Worm (Caenorhabditis elegans): Measurements from ENCODE around the gene zig-5.

- TF ChIP-seq sdz-38 (tag; optimal IDR thresholded peaks at IDR 0.05) (no peak), B0261.1 (tag; optimal IDR thresholded peaks at IDR 0.05) (no peak), xnd-1 (tag; optimal IDR thresholded peaks at IDR 0.05) (no peak), ama-1 (optimal IDR thresholded peaks at IDR 0.05) (no peak), ama-1 (GFP tag; optimal IDR thresholded peaks at IDR 0.05) (no peak), let-607 (tag; optimal IDR thresholded peaks at IDR 0.05) (no peak), tbp1 (GFP tag; optimal IDR thresholded peaks at IDR 0.05) (no peak)
These were observed 45.6 kb downstream of the zig-5 start for ce11 chrIII:10907678-10908217.
